Worm (Caenorhabditis elegans) whole organism, L4 larva: ENCODE results near the gene F38E1.6.

Source experiments
- F49E8.2 ChIP-seq: sonication (generic microtip); optimal IDR thresholded peaks from 2 replicates; lab custom pipeline; 2016; ENCODE audit warnings: missing compliant biosample characterization, mild to moderate bottlenecking, missing genetic modification characterization, borderline replicate concordance
- ama-1 ChIP-seq: fragments of 150-350 bp; optimal IDR thresholded peaks from 2 replicates; lab custom pipeline; 2014; ENCODE audit warnings: inconsistent platforms, mixed read lengths
- ceh-32 ChIP-seq: sonication (generic microtip); optimal IDR thresholded peaks from 2 replicates; lab custom pipeline; 2016; ENCODE audit warnings: mild to moderate bottlenecking, missing genetic modification characterization, missing compliant biosample characterization; ENCODE audit not compliant: poor library complexity
- ces-1 ChIP-seq: fragments of 150-350 bp; sonication (generic microtip); optimal IDR thresholded peaks from 4 replicates; lab custom pipeline; 2014; ENCODE audit warnings: missing biosample characterization, missing genetic modification reagents, missing genetic modification characterization
- hlh-11 ChIP-seq: fragments of 200-800 bp; sonication (Bioruptor generic); optimal IDR thresholded peaks from 2 replicates; lab custom pipeline; 2018; ENCODE audit warnings: mild to moderate bottlenecking, missing genetic modification characterization, missing compliant biosample characterization
- lin-15B ChIP-seq: fragments of 150-350 bp; sonication (generic microtip); optimal IDR thresholded peaks from 3 replicates; lab custom pipeline; 2014; ENCODE audit warnings: missing biosample characterization, missing genetic modification characterization
- lsy-2 ChIP-seq, 2 experiments: fragments of 150-350 bp in 1 of 2; sonication (generic microtip) in 1 of 2; optimal IDR thresholded peaks; 2 replicates each; lab custom pipeline; 2014 to 2017; ENCODE audit warnings: missing biosample characterization in 2 of 2, missing genetic modification characterization in 2 of 2
- mep-1 ChIP-seq: fragments of 150-350 bp; sonication (generic microtip); optimal IDR thresholded peaks from 3 replicates; lab custom pipeline; 2014; ENCODE audit warnings: missing biosample characterization, missing genetic modification characterization
- nhr-11 ChIP-seq: fragments of 150-350 bp; optimal IDR thresholded peaks from 2 replicates; lab custom pipeline; 2014; ENCODE audit warnings: missing biosample characterization, missing genetic modification characterization

DNA sequence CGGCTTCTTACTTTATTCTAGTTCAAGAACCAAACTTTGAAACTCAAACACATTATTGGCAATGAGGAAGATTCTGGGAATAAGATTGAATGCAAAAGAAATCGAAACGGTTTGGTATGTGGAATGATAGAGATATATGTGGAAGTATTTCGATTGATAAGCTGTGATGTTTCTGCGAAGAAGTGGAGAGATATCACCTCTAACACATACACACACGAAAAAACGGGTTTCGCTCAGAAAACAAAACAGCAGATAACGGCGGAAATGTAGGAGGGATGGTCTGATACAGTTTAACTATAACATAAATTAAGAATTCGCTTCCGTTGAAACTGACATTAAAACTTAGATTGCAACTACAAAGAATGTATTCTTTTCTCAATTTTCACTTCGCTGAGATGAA, 41.4 kb downstream of the F38E1.6 start:
- TF ChIP-seq ama-1 (no peak), F49E8.2 (no peak), hlh-11 (tag; lab: Kevin White, UChicago) (no peak), lin-15B (no peak), nhr-11 (tag; lab: Kevin White, UChicago) (no peak), ces-1 (GFP tag; lab: Kevin White, UChicago) (no peak), ceh-32 (no peak), mep-1 (tag; lab: Kevin White, UChicago) (no peak), lsy-2 (tag; optimal IDR thresholded peaks at IDR 0.05; lab: Kevin White, UChicago) (no peak)
